Fruit fly (Drosophila melanogaster) whole organism, embryonic: ENCODE measurements around the gene CG14071.

Experiments used
- ATbp ChIP-seq: fragments of 200-800 bp; sonication (Bioruptor generic); optimal IDR thresholded peaks from 2 replicates; lab custom pipeline; 2017; ENCODE audit warnings: missing biosample characterization, mild to moderate bottlenecking, missing genetic modification characterization, missing genetic modification reagents
- Asciz ChIP-seq: fragments of 200-800 bp; sonication (Bioruptor generic); optimal IDR thresholded peaks from 2 replicates; lab custom pipeline; 2017; ENCODE audit warnings: missing biosample characterization, mild to moderate bottlenecking, missing genetic modification characterization, missing genetic modification reagents
- Atf6 ChIP-seq: fragments of 200-800 bp; sonication (Bioruptor generic); IDR thresholded peaks from 2 replicates; pipeline ENCODE4 v1.3.6; 2022; ENCODE audit warnings: missing biosample characterization, missing genetic modification characterization
- CG1233 ChIP-seq: fragments of 200-800 bp; sonication (Bioruptor generic); optimal IDR thresholded peaks from 4 replicates; lab custom pipeline; 2018; ENCODE audit warnings: missing biosample characterization, mild to moderate bottlenecking, missing genetic modification characterization
- CG12942 ChIP-seq: fragments of 200-800 bp; sonication (Bioruptor generic); optimal IDR thresholded peaks from 3 replicates; lab custom pipeline; 2016; ENCODE audit warnings: missing biosample characterization, missing genetic modification characterization
- CG1603 ChIP-seq: fragments of 200-800 bp; sonication (Bioruptor generic); optimal IDR thresholded peaks from 2 replicates; lab custom pipeline; 2019; ENCODE audit warnings: missing biosample characterization, mild to moderate bottlenecking, missing genetic modification characterization, moderate library complexity
- CG16779 ChIP-seq: fragments of 200-800 bp; sonication (Bioruptor generic); IDR thresholded peaks from 2 replicates; pipeline ENCODE4 v1.3.6; 2022; ENCODE audit warnings: missing biosample characterization, missing genetic modification characterization
- CG16813 ChIP-seq: fragments of 200-800 bp; sonication (Bioruptor generic); IDR thresholded peaks from 3 replicates; pipeline ENCODE4 v1.3.6; 2022; ENCODE audit warnings: missing biosample characterization, missing genetic modification characterization; ENCODE audit not compliant: partially characterized antibody
- CG17186 ChIP-seq: fragments of 200-800 bp; sonication (Bioruptor generic); optimal IDR thresholded peaks from 3 replicates; lab custom pipeline; 2017; ENCODE audit warnings: missing biosample characterization, missing genetic modification reagents, missing genetic modification characterization
- CG30431 ChIP-seq: fragments of 200-800 bp; sonication (Bioruptor generic); optimal IDR thresholded peaks from 2 replicates; lab custom pipeline; 2017; ENCODE audit warnings: missing biosample characterization, missing genetic modification characterization
- CG32532 ChIP-seq: fragments of 200-800 bp; sonication (Bioruptor generic); IDR thresholded peaks from 2 replicates; pipeline ENCODE4 v1.3.6; 2022; ENCODE audit warnings: missing biosample characterization, missing genetic modification characterization
- CG6854 ChIP-seq: fragments of 200-800 bp; sonication (Bioruptor generic); optimal IDR thresholded peaks from 3 replicates; lab custom pipeline; 2017; ENCODE audit warnings: missing biosample characterization, mild to moderate bottlenecking, missing genetic modification characterization
- CG7556 ChIP-seq: fragments of 200-800 bp; sonication (Bioruptor generic); optimal IDR thresholded peaks from 2 replicates; lab custom pipeline; 2017; ENCODE audit warnings: missing biosample characterization, mild to moderate bottlenecking, missing genetic modification characterization
- CG7839 ChIP-seq: fragments of 200-800 bp; sonication (Bioruptor generic); optimal IDR thresholded peaks from 3 replicates; lab custom pipeline; 2018; ENCODE audit warnings: missing biosample characterization, mild to moderate bottlenecking, missing genetic modification characterization, moderate library complexity
- CTCF ChIP-seq: fragments of 200-800 bp; sonication (Bioruptor generic); optimal IDR thresholded peaks from 2 replicates; lab custom pipeline; 2017; ENCODE audit warnings: missing biosample characterization, mild to moderate bottlenecking, missing genetic modification characterization, moderate library complexity
- CoRest ChIP-seq: fragments of 200-800 bp; sonication (Bioruptor generic); optimal IDR thresholded peaks from 3 replicates; lab custom pipeline; 2018; ENCODE audit warnings: missing biosample characterization, mild to moderate bottlenecking, missing genetic modification characterization, moderate library complexity
- D19B ChIP-seq: fragments of 200-800 bp; sonication (Bioruptor generic); optimal IDR thresholded peaks from 2 replicates; lab custom pipeline; 2017; ENCODE audit warnings: missing biosample characterization, mild to moderate bottlenecking, missing genetic modification characterization
- Dp ChIP-seq: fragments of 200-800 bp; sonication (Bioruptor generic); optimal IDR thresholded peaks from 2 replicates; lab custom pipeline; 2018; ENCODE audit warnings: missing biosample characterization, mild to moderate bottlenecking, missing genetic modification characterization, moderate library complexity
- Fer2 ChIP-seq: fragments of 200-800 bp; sonication (Bioruptor generic); optimal IDR thresholded peaks from 2 replicates; lab custom pipeline; 2018; ENCODE audit warnings: missing biosample characterization, mild to moderate bottlenecking, missing genetic modification characterization, moderate library complexity
- HHEX ChIP-seq: fragments of 200-800 bp; sonication (Bioruptor generic); optimal IDR thresholded peaks from 3 replicates; lab custom pipeline; 2017; ENCODE audit warnings: missing biosample characterization, mild to moderate bottlenecking, missing genetic modification characterization, missing genetic modification reagents
- Hey ChIP-seq: fragments of 200-800 bp; sonication (Bioruptor generic); optimal IDR thresholded peaks from 3 replicates; lab custom pipeline; 2018; ENCODE audit warnings: missing biosample characterization, mild to moderate bottlenecking, missing genetic modification characterization
- Kr ChIP-seq: fragments of 200-800 bp; sonication (Bioruptor generic); optimal IDR thresholded peaks from 2 replicates; lab custom pipeline; 2017; ENCODE audit warnings: missing biosample characterization, mild to moderate bottlenecking, missing genetic modification characterization
- Max ChIP-seq: fragments of 200-800 bp; sonication (Bioruptor generic); optimal IDR thresholded peaks from 2 replicates; lab custom pipeline; 2016; ENCODE audit warnings: missing biosample characterization, mild to moderate bottlenecking, missing genetic modification characterization
- NC2α ChIP-seq: fragments of 200-800 bp; sonication (Bioruptor generic); optimal IDR thresholded peaks from 2 replicates; lab custom pipeline; 2016; ENCODE audit warnings: missing biosample characterization, missing genetic modification characterization
- NK7.1 ChIP-seq: fragments of 200-800 bp; sonication (Bioruptor generic); optimal IDR thresholded peaks from 3 replicates; lab custom pipeline; 2016; ENCODE audit warnings: missing biosample characterization, missing genetic modification characterization
- Usf ChIP-seq: fragments of 200-800 bp; sonication (Bioruptor generic); optimal IDR thresholded peaks from 2 replicates; lab custom pipeline; 2017; ENCODE audit warnings: missing genotype, missing biosample characterization, missing genetic modification characterization
- YL-1 ChIP-seq: fragments of 200-800 bp; sonication (Bioruptor generic); optimal IDR thresholded peaks from 3 replicates; lab custom pipeline; 2017; ENCODE audit warnings: missing biosample characterization, mild to moderate bottlenecking, missing genetic modification characterization
- ab ChIP-seq: fragments of 200-800 bp; sonication (Bioruptor generic); optimal IDR thresholded peaks from 2 replicates; lab custom pipeline; 2016; ENCODE audit warnings: missing biosample characterization, missing genetic modification characterization
- corto ChIP-seq: fragments of 200-800 bp; sonication (Bioruptor generic); optimal IDR thresholded peaks from 2 replicates; lab custom pipeline; 2016; ENCODE audit warnings: missing biosample characterization, mild to moderate bottlenecking, missing genetic modification characterization, moderate library complexity
- crc ChIP-seq: fragments of 200-800 bp; sonication (Bioruptor generic); optimal IDR thresholded peaks from 2 replicates; lab custom pipeline; 2016; ENCODE audit warnings: missing biosample characterization, missing genetic modification characterization
- disco-r ChIP-seq: fragments of 200-800 bp; sonication (Bioruptor generic); optimal IDR thresholded peaks from 2 replicates; lab custom pipeline; 2016; ENCODE audit warnings: missing biosample characterization, missing genetic modification characterization
- gsb-n ChIP-seq: fragments of 200-800 bp; sonication (Bioruptor generic); optimal IDR thresholded peaks from 3 replicates; lab custom pipeline; 2018; ENCODE audit warnings: missing biosample characterization, mild to moderate bottlenecking, missing genetic modification characterization
- gt ChIP-seq: fragments of 200-800 bp; sonication (Bioruptor generic); IDR thresholded peaks from 2 replicates; pipeline ENCODE4 v1.3.6; 2022; ENCODE audit warnings: missing biosample characterization, missing genetic modification characterization
- jigr1 ChIP-seq: fragments of 200-800 bp; sonication (Bioruptor generic); IDR thresholded peaks from 3 replicates; pipeline ENCODE4 v1.3.6; 2022; ENCODE audit warnings: missing biosample characterization, missing genetic modification characterization
- pfk ChIP-seq: fragments of 200-800 bp; sonication (Bioruptor generic); optimal IDR thresholded peaks from 2 replicates; lab custom pipeline; 2018; ENCODE audit warnings: missing biosample characterization, mild to moderate bottlenecking, missing genetic modification characterization, moderate library complexity
- phol ChIP-seq: fragments of 200-800 bp; sonication (Bioruptor generic); optimal IDR thresholded peaks from 3 replicates; lab custom pipeline; 2018; ENCODE audit warnings: missing biosample characterization, mild to moderate bottlenecking, missing genetic modification characterization, moderate library complexity
- psq ChIP-seq: fragments of 200-800 bp; sonication (Bioruptor generic); optimal IDR thresholded peaks from 2 replicates; lab custom pipeline; 2017; ENCODE audit warnings: missing biosample characterization, missing genetic modification characterization
- pzg ChIP-seq: fragments of 200-800 bp; sonication (Bioruptor generic); optimal IDR thresholded peaks from 3 replicates; lab custom pipeline; 2018; ENCODE audit warnings: missing biosample characterization, mild to moderate bottlenecking, missing genetic modification characterization, moderate library complexity
- ro ChIP-seq: fragments of 200-800 bp; sonication (Bioruptor generic); IDR thresholded peaks from 2 replicates; pipeline ENCODE4 v1.3.6; 2022; ENCODE audit warnings: missing biosample characterization, missing genetic modification characterization
- row ChIP-seq: fragments of 200-800 bp; sonication (Bioruptor generic); IDR thresholded peaks from 3 replicates; pipeline ENCODE4 v1.3.6; 2022; ENCODE audit warnings: missing biosample characterization, missing genetic modification characterization
- schlank ChIP-seq: fragments of 200-800 bp; sonication (Bioruptor generic); optimal IDR thresholded peaks from 2 replicates; lab custom pipeline; 2018; ENCODE audit warnings: missing biosample characterization, mild to moderate bottlenecking, missing genetic modification characterization
- scrt ChIP-seq: fragments of 200-800 bp; sonication (Bioruptor generic); optimal IDR thresholded peaks from 2 replicates; lab custom pipeline; 2018; ENCODE audit warnings: missing biosample characterization, mild to moderate bottlenecking, missing genetic modification characterization, moderate library complexity
- seq ChIP-seq: fragments of 200-800 bp; sonication (Bioruptor generic); IDR thresholded peaks from 2 replicates; pipeline ENCODE4 v1.3.6; 2022; ENCODE audit warnings: missing biosample characterization, missing genetic modification characterization
- shn ChIP-seq: fragments of 200-800 bp; sonication (Bioruptor generic); optimal IDR thresholded peaks from 3 replicates; lab custom pipeline; 2016; ENCODE audit warnings: missing biosample characterization, missing genetic modification characterization
- sisA ChIP-seq: fragments of 200-800 bp; sonication (Bioruptor generic); IDR thresholded peaks from 2 replicates; pipeline ENCODE4 v1.3.6; 2022; ENCODE audit warnings: missing biosample characterization, missing genetic modification characterization
- tgo ChIP-seq: fragments of 200-800 bp; sonication (Bioruptor generic); IDR thresholded peaks from 3 replicates; pipeline ENCODE4 v1.3.6; 2022; ENCODE audit warnings: missing biosample characterization, missing genetic modification characterization
- vnd ChIP-seq: fragments of 200-800 bp; sonication (Bioruptor generic); IDR thresholded peaks from 3 replicates; pipeline ENCODE4 v1.3.6; 2022; ENCODE audit warnings: missing biosample characterization, missing genetic modification characterization; ENCODE audit not compliant: partially characterized antibody
- z ChIP-seq: fragments of 200-800 bp; sonication (Bioruptor generic); IDR thresholded peaks from 3 replicates; pipeline ENCODE4 v1.3.6; 2022; ENCODE audit warnings: missing biosample characterization, missing genetic modification characterization
- zfh1 ChIP-seq: fragments of 200-800 bp; sonication (Bioruptor generic); IDR thresholded peaks from 3 replicates; pipeline ENCODE4 v1.3.6; 2022; ENCODE audit warnings: missing biosample characterization, missing genetic modification characterization

CG14071 gene

dm6 chr2L:10858064-10859047 lies 30.4 kb downstream of the CG14071 start, which contains the start of the genes aurB and Stam (continued):
- peak; percentile 49; the same call in 2 of the 3 replicates for TF ChIP-seq tgo (GFP tag; lab: Robert Waterston, UW)
- peak; percentile 1 for TF ChIP-seq CG30431
- TF ChIP-seq jigr1 (GFP tag; lab: Robert Waterston, UW) = no peak
- TF ChIP-seq CG6854 (GFP tag; lab: Kevin White, UChicago) = no peak
- no peak for TF ChIP-seq gt
- TF ChIP-seq disco-r = no peak
- TF ChIP-seq CG7556 (GFP tag; lab: Kevin White, UChicago) = peak; percentile 15
- no peak for TF ChIP-seq CG17186
- TF ChIP-seq crc (GFP tag; lab: Kevin White, UChicago) = no peak
- no peak for TF ChIP-seq CG16813 (GFP tag; lab: Robert Waterston, UW)
- TF ChIP-seq Dp = peak; percentile 81
- TF ChIP-seq NK7.1 (GFP tag; lab: Kevin White, UChicago) = no peak
- peak; percentile 11 for TF ChIP-seq scrt
- TF ChIP-seq Atf6 (GFP tag; lab: Robert Waterston, UW) = no peak; the same call in 1 of the 2 replicates
- TF ChIP-seq phol (tag; lab: Kevin White, UChicago) = peak; percentile 71
- no peak for TF ChIP-seq sisA
- TF ChIP-seq vnd (GFP tag; lab: Robert Waterston, UW) = no peak
- TF ChIP-seq ATbp (GFP tag; lab: Kevin White, UChicago) = no peak
- TF ChIP-seq Max (GFP tag; lab: Kevin White, UChicago) = peak; percentile 14
- TF ChIP-seq seq (GFP tag; lab: Robert Waterston, UW) = no peak
- TF ChIP-seq CG32532 = peak; percentile 60
- no peak for TF ChIP-seq corto (GFP tag; lab: Kevin White, UChicago)
- peak; percentile 62 for TF ChIP-seq gsb-n (tag; lab: Kevin White, UChicago)
- no peak for TF ChIP-seq CG1603 (tag; lab: Kevin White, UChicago)
- TF ChIP-seq CG16779 (GFP tag; lab: Robert Waterston, UW) = no peak
- no peak for TF ChIP-seq Kr (GFP tag; lab: Kevin White, UChicago)
- TF ChIP-seq HHEX = peak; percentile 46
- TF ChIP-seq z (GFP tag; lab: Robert Waterston, UW) = no peak
- TF ChIP-seq CTCF = no peak
- peak; percentile 32 for TF ChIP-seq CG12942
- no peak for TF ChIP-seq Usf (GFP tag; lab: Kevin White, UChicago)
- TF ChIP-seq psq (GFP tag; lab: Kevin White, UChicago) = peak; percentile 26
- TF ChIP-seq D19B (GFP tag; lab: Kevin White, UChicago) = no peak
- TF ChIP-seq shn (GFP tag; lab: Kevin White, UChicago) = no peak
- no peak for TF ChIP-seq pfk
- no peak for TF ChIP-seq Hey (tag; lab: Kevin White, UChicago)
- TF ChIP-seq Asciz (GFP tag; lab: Kevin White, UChicago) = peak; percentile 43
- no peak for TF ChIP-seq ab
- no peak for TF ChIP-seq ro
- TF ChIP-seq pzg (GFP tag; lab: Kevin White, UChicago) = peak; percentile 30
- TF ChIP-seq CG1233 (GFP tag; lab: Kevin White, UChicago) = peak; percentile 55
- peak; percentile 81 for TF ChIP-seq row (GFP tag; lab: Robert Waterston, UW)
- peak; percentile 29 for TF ChIP-seq Fer2 (tag; lab: Kevin White, UChicago)
- TF ChIP-seq zfh1 (GFP tag; lab: Robert Waterston, UW) = no peak
- peak; percentile 68 for TF ChIP-seq CG7839 (tag; lab: Kevin White, UChicago)
- peak; percentile 9 for TF ChIP-seq YL-1 (GFP tag; lab: Kevin White, UChicago)
- peak; percentile 87 for TF ChIP-seq CoRest (tag; lab: Kevin White, UChicago)
- TF ChIP-seq NC2α (GFP tag; lab: Kevin White, UChicago) = no peak
- TF ChIP-seq schlank (tag; lab: Kevin White, UChicago) = no peak
